Worm (Caenorhabditis elegans) whole organism, mixed stage, embryonic: ENCODE measurements around the gene srh-97.

Experiments used
- M03D4.4 ChIP-seq: sonication (generic microtip); optimal IDR thresholded peaks from 2 replicates; lab custom pipeline; 2017; ENCODE audit warnings: mild to moderate bottlenecking, missing genetic modification characterization, missing compliant biosample characterization
- bed-3 ChIP-seq: fragments of 200-800 bp; sonication (Bioruptor generic); optimal IDR thresholded peaks from 3 replicates; lab custom pipeline; 2018; ENCODE audit warnings: mild to moderate bottlenecking, missing genetic modification characterization, moderate library complexity, missing compliant biosample characterization
- blmp-1 ChIP-seq: fragments of 150-350 bp; optimal IDR thresholded peaks from 2 replicates; lab custom pipeline; 2014; ENCODE audit warnings: missing biosample characterization, missing genetic modification characterization
- ceh-39 ChIP-seq: fragments of 150-350 bp; optimal IDR thresholded peaks from 2 replicates; lab custom pipeline; 2014; ENCODE audit warnings: missing biosample characterization, missing genetic modification characterization
- ceh-43 ChIP-seq: fragments of 200-800 bp; sonication (Bioruptor generic); optimal IDR thresholded peaks from 2 replicates; lab custom pipeline; 2018; ENCODE audit warnings: mild to moderate bottlenecking, missing genetic modification characterization, moderate library complexity, missing compliant biosample characterization
- ces-1 ChIP-seq: fragments of 150-350 bp; optimal IDR thresholded peaks from 2 replicates; lab custom pipeline; 2014; ENCODE audit warnings: missing biosample characterization, missing genetic modification reagents, missing genetic modification characterization
- cnd-1 ChIP-seq: fragments of 200-800 bp; sonication (Bioruptor generic); optimal IDR thresholded peaks from 2 replicates; lab custom pipeline; 2018; ENCODE audit warnings: mild to moderate bottlenecking, missing genetic modification characterization, missing compliant biosample characterization
- drap-1 ChIP-seq: fragments of 200-800 bp; sonication (Bioruptor generic); optimal IDR thresholded peaks from 3 replicates; lab custom pipeline; 2018; ENCODE audit warnings: mild to moderate bottlenecking, missing genetic modification characterization, missing compliant biosample characterization
- elt-1 ChIP-seq: sonication (generic microtip); optimal IDR thresholded peaks from 2 replicates; lab custom pipeline; 2017; ENCODE audit warnings: missing genetic modification characterization, mild to moderate bottlenecking, missing compliant biosample characterization, antibody characterized with exemption, moderate library complexity, borderline replicate concordance; ENCODE audit not compliant: insufficient read depth
- elt-3 ChIP-seq: fragments of 150-350 bp; optimal IDR thresholded peaks from 2 replicates; lab custom pipeline; 2014; ENCODE audit warnings: missing biosample characterization, missing genetic modification characterization
- ham-2 ChIP-seq: fragments of 200-800 bp; sonication (Bioruptor generic); optimal IDR thresholded peaks from 2 replicates; lab custom pipeline; 2018; ENCODE audit warnings: mild to moderate bottlenecking, missing genetic modification characterization, missing compliant biosample characterization
- lin-13 ChIP-seq: fragments of 150-350 bp; optimal IDR thresholded peaks from 2 replicates; lab custom pipeline; 2014; ENCODE audit warnings: missing biosample characterization, missing genetic modification characterization
- lin-32 ChIP-seq: fragments of 200-800 bp; sonication (Bioruptor generic); optimal IDR thresholded peaks from 2 replicates; lab custom pipeline; 2018; ENCODE audit warnings: mild to moderate bottlenecking, missing genetic modification characterization, missing compliant biosample characterization
- lsy-2 ChIP-seq: fragments of 150-350 bp; optimal IDR thresholded peaks from 2 replicates; lab custom pipeline; 2014; ENCODE audit warnings: missing biosample characterization, missing genetic modification characterization
- mab-5 ChIP-seq: fragments of 150-350 bp; optimal IDR thresholded peaks from 2 replicates; lab custom pipeline; 2014; ENCODE audit warnings: missing biosample characterization, missing genetic modification characterization
- mep-1 ChIP-seq: fragments of 150-350 bp; optimal IDR thresholded peaks from 2 replicates; lab custom pipeline; 2017; ENCODE audit warnings: missing biosample characterization, missing genetic modification reagents, missing genetic modification characterization, inconsistent platforms
- mls-2 ChIP-seq: sonication (generic microtip); optimal IDR thresholded peaks from 2 replicates; lab custom pipeline; 2016; ENCODE audit warnings: mild to moderate bottlenecking, missing genetic modification characterization, moderate library complexity, missing compliant biosample characterization
- nhr-12 ChIP-seq: fragments of 150-350 bp; optimal IDR thresholded peaks from 2 replicates; lab custom pipeline; 2014; ENCODE audit warnings: missing biosample characterization, missing genetic modification characterization
- nhr-2 ChIP-seq: fragments of 150-350 bp; optimal IDR thresholded peaks from 2 replicates; lab custom pipeline; 2014; ENCODE audit warnings: missing biosample characterization, missing genetic modification characterization
- nhr-237 ChIP-seq: fragments of 150-350 bp; optimal IDR thresholded peaks from 2 replicates; lab custom pipeline; 2014; ENCODE audit warnings: missing biosample characterization, missing genetic modification characterization
- nhr-28 ChIP-seq: fragments of 150-350 bp; optimal IDR thresholded peaks from 2 replicates; lab custom pipeline; 2014; ENCODE audit warnings: missing biosample characterization, missing genetic modification characterization
- nhr-76 ChIP-seq: sonication (generic microtip); optimal IDR thresholded peaks from 2 replicates; lab custom pipeline; 2017; ENCODE audit warnings: missing biosample characterization, missing genetic modification characterization
- pha-4 ChIP-seq: fragments of 150-350 bp; optimal IDR thresholded peaks from 2 replicates; lab custom pipeline; 2018; ENCODE audit warnings: missing biosample characterization, missing genetic modification reagents, missing genetic modification characterization
- snpc-4 ChIP-seq: fragments of 150-350 bp; optimal IDR thresholded peaks from 2 replicates; lab custom pipeline; 2014; ENCODE audit warnings: missing biosample characterization, missing genetic modification characterization
- sptf-1 ChIP-seq: sonication (generic microtip); optimal IDR thresholded peaks from 2 replicates; lab custom pipeline; 2017; ENCODE audit warnings: mild to moderate bottlenecking, missing genetic modification characterization, moderate library complexity, missing compliant biosample characterization
- tbx-8 ChIP-seq: fragments of 200-800 bp; sonication (Bioruptor generic); optimal IDR thresholded peaks from 2 replicates; lab custom pipeline; 2018; ENCODE audit warnings: mild to moderate bottlenecking, missing genetic modification characterization, moderate library complexity, missing compliant biosample characterization
- unc-39 ChIP-seq: fragments of 150-350 bp; optimal IDR thresholded peaks from 2 replicates; lab custom pipeline; 2014; ENCODE audit warnings: missing biosample characterization, missing genetic modification characterization
- unc-62 ChIP-seq: fragments of 150-350 bp; optimal IDR thresholded peaks from 2 replicates; lab custom pipeline; 2014; ENCODE audit warnings: missing biosample characterization, missing genetic modification reagents, missing genetic modification characterization
- zip-8 ChIP-seq: fragments of 150-350 bp; optimal IDR thresholded peaks from 2 replicates; lab custom pipeline; 2014; ENCODE audit warnings: missing biosample characterization, missing genetic modification characterization
- ztf-11 ChIP-seq: fragments of 150-350 bp; optimal IDR thresholded peaks from 2 replicates; lab custom pipeline; 2014; ENCODE audit warnings: missing biosample characterization, missing genetic modification characterization

The srh-97 gene

DNA sequence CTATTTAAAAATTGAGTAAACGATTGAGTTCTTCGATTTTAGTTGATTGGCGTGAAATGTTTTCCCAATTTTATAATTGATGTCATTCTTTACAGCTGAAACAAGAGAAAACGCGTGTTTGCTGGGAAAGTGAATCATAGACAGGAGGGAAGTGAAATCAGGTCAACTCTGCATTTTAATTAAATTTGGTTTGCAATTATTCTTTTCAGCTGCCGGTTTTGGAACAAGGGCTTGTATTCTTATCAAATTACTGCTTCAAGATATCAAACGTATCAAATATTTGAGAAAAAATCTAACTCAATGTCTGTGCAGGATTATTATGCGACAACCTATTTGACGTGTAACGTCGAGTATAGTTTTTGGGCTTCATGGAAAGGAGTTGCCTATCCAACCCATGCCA, at the start of gene srh-97:
Gene srh-97 (plus strand): TSS at position 301 of the 400 bp plus-strand sequence.
- no peak for TF ChIP-seq lin-13 (tag; lab: Kevin White, UChicago)
- TF ChIP-seq cnd-1 (tag; lab: Kevin White, UChicago): no peak
- no peak for TF ChIP-seq mls-2 (tag; lab: Kevin White, UChicago)
- TF ChIP-seq bed-3: no peak
- no peak for TF ChIP-seq blmp-1 (tag; lab: Kevin White, UChicago)
- no peak for TF ChIP-seq unc-39 (tag; lab: Kevin White, UChicago)
- TF ChIP-seq ces-1 (GFP tag; lab: Kevin White, UChicago): no peak
- no peak for TF ChIP-seq nhr-76 (tag; lab: Kevin White, UChicago)
- no peak for TF ChIP-seq nhr-2 (tag; lab: Kevin White, UChicago)
- no peak for TF ChIP-seq unc-62 (GFP tag; lab: Kevin White, UChicago)
- no peak for TF ChIP-seq sptf-1

DNA sequence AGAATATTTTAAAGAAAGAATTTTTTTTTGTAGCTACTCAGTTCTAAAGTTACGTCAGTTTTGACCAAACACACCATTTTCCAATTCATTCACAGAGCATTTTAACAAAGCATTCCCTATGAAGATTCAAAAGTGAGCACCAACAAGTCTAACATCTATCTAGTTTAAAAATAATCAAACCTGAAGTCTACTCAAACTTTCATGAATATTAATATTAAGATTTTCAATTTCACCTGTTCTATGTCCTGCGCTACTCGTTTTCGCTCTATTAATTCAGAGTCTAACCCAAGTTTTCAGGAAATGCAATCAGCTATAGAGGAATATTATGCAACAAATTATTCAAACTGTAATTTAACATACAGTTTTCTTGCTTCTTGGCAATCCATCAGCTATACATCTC, 44.8 kb upstream of the srh-97 start, which contains the start of gene srh-119:
Gene srh-119 (plus strand): TSS at position 301 of the 400 bp plus-strand sequence.
- TF ChIP-seq ceh-39 (tag; lab: Kevin White, UChicago): no peak
- no peak for TF ChIP-seq ceh-43 (GFP tag; lab: Kevin White, UChicago)
- no peak for TF ChIP-seq zip-8
- TF ChIP-seq cnd-1 (tag; lab: Kevin White, UChicago): no peak
- no peak for TF ChIP-seq ces-1 (GFP tag; lab: Kevin White, UChicago)
- TF ChIP-seq lsy-2 (tag; lab: Kevin White, UChicago): no peak
- TF ChIP-seq nhr-28 (tag; lab: Kevin White, UChicago): no peak
- TF ChIP-seq nhr-237: no peak
- no peak for TF ChIP-seq drap-1 (GFP tag; lab: Kevin White, UChicago)
- TF ChIP-seq lin-32: no peak
- no peak for TF ChIP-seq ham-2
- no peak for TF ChIP-seq pha-4 (tag; lab: Kevin White, UChicago)

DNA sequence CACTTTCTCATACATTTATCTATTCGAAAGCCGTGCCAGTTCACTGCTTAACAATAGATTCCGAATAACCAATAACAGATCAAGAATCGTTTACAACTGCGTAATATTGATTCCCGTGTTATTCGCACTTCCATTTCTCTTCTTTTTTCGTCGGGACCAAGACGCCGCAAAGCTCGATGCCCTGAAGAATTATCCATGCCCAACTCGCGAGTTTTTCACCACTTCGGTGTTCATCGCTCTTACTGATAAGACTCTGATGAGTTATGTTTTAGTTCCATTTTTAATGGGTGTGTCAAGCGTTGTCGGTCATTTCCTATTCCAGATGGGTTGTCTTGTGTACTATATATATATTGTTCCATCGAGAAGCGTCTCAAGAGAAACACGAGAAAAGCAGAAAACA, 43.5 kb upstream of the srh-97 start:
- TF ChIP-seq M03D4.4 (tag; lab: Kevin White, UChicago) (no peak), elt-1 (no peak), sptf-1 (no peak), nhr-2 (tag; lab: Kevin White, UChicago) (no peak), mep-1 (tag; lab: Kevin White, UChicago) (no peak), elt-3 (tag; lab: Kevin White, UChicago) (no peak), snpc-4 (no peak), unc-39 (tag; lab: Kevin White, UChicago) (no peak), ztf-11 (tag; lab: Kevin White, UChicago) (no peak), nhr-12 (tag; lab: Kevin White, UChicago) (no peak), drap-1 (GFP tag; lab: Kevin White, UChicago) (no peak), bed-3 (no peak), lin-13 (tag; lab: Kevin White, UChicago) (no peak)

DNA sequence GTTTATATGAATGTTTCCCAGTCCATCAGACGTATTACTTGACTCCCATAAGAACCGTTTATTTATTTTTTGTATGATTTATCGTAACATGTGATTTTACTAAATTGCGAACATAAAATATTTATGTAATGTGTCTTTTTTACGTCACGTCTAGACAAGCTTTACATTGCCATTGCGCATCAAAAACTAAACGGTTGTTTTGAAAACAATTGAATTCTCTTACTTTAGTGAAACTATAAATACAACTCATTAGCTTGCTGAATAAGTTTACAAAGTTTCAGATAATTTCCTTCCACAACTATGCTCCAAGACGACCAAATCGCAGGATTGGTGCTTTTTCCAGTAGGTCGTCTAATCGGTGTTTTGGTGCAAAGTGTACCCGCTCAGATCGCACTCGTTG, 42.0 kb upstream of the srh-97 start, which contains the start of gene srx-54:
Gene srx-54 (plus strand): TSS at position 301 of the 400 bp plus-strand sequence.
- no peak for TF ChIP-seq cnd-1 (tag; lab: Kevin White, UChicago)

DNA sequence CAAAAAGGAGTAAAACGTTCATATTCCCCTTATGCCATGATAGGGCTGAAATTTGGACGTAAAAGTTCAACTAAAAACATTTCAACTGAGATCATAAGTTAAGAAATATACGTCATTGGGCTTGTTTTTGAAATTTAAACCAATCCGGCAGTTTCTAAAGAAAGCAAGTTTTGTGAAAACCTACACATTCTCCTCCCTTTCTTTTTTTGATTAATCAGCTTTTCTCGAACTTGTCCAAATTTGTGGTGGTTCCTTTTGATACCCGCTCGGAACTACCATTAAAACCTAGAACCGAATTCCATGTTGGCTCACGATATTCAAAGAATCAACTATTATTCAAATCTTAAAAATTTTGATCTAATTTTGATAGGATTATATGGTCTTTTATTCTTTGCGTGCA, 36.5 kb upstream of the srh-97 start, which contains the start of gene srz-54:
Gene srz-54 (plus strand): TSS at position 301 of the 400 bp plus-strand sequence.
- TF ChIP-seq nhr-28 (tag; lab: Kevin White, UChicago): no peak
- no peak for TF ChIP-seq tbx-8
- TF ChIP-seq zip-8: no peak
- no peak for TF ChIP-seq elt-1
- TF ChIP-seq elt-3 (tag; lab: Kevin White, UChicago): no peak
- no peak for TF ChIP-seq nhr-2 (tag; lab: Kevin White, UChicago)
- TF ChIP-seq ztf-11 (tag; lab: Kevin White, UChicago): no peak
- no peak for TF ChIP-seq drap-1 (GFP tag; lab: Kevin White, UChicago)

DNA sequence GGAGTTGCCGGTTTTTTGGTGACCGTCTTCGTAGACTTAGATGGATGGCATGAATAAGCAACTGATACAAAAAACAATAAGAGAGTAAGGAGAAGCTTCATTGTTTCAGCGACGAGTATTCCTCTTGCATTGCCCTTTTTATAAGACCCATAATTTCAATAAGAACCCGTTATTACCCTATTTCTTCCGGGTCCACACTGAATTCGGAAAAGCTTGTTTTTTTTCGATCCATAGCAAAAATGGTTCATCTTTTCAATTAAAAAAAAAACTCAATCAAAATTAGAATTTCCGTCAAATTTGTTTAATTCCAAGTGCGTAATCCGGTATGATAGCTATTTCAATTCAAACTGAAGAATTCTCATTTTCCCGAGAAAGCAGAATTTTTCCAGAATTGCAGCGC, 29.9 kb upstream of the srh-97 start, which contains the start of gene Y102A5C.40:
Gene Y102A5C.40 (minus strand): TSS at position 101 of the 400 bp plus-strand sequence.
- TF ChIP-seq unc-39 (tag; lab: Kevin White, UChicago) (no peak), elt-1 (no peak), drap-1 (GFP tag; lab: Kevin White, UChicago) (no peak), blmp-1 (tag; lab: Kevin White, UChicago) (no peak), lin-13 (tag; lab: Kevin White, UChicago) (no peak), nhr-28 (tag; lab: Kevin White, UChicago) (no peak), M03D4.4 (tag; lab: Kevin White, UChicago) (no peak), nhr-76 (tag; lab: Kevin White, UChicago) (no peak), nhr-12 (tag; lab: Kevin White, UChicago) (no peak), mab-5 (tag; lab: Kevin White, UChicago) (no peak)
